Worm (Caenorhabditis elegans) whole organism, young adult: ENCODE data around the gene vha-14.

Experiments
- B0019.2 ChIP-seq: fragments of 200-800 bp; sonication (Bioruptor generic); conservative IDR thresholded peaks from 2 replicates; pipeline ENCODE4 v1.3.6; 2022; ENCODE audit warnings: missing genetic modification reagents, missing genetic modification characterization, missing compliant biosample characterization
- D2030.7 ChIP-seq: fragments of 200-800 bp; sonication (Bioruptor generic); IDR thresholded peaks from 2 replicates; pipeline ENCODE4 v1.3.6; 2022; ENCODE audit warnings: missing genetic modification reagents, missing genetic modification characterization, missing compliant biosample characterization
- F10E7.11 ChIP-seq: sonication (generic microtip); optimal IDR thresholded peaks from 2 replicates; lab custom pipeline; 2017; ENCODE audit warnings: mild to moderate bottlenecking, missing genetic modification characterization, moderate library complexity, missing compliant biosample characterization
- F23B12.7 ChIP-seq: sonication (generic microtip); optimal IDR thresholded peaks from 2 replicates; lab custom pipeline; 2017; ENCODE audit warnings: missing genetic modification characterization, mild to moderate bottlenecking, missing compliant biosample characterization, antibody characterized with exemption, moderate library complexity; ENCODE audit not compliant: insufficient read depth
- F37B4.10 ChIP-seq: fragments of 200-800 bp; sonication (Bioruptor generic); IDR thresholded peaks from 2 replicates; pipeline ENCODE4 v1.3.6; 2022; ENCODE audit warnings: missing genetic modification characterization, missing compliant biosample characterization
- F55B11.4 ChIP-seq: sonication (generic microtip); optimal IDR thresholded peaks from 2 replicates; lab custom pipeline; 2016; ENCODE audit warnings: missing compliant biosample characterization, missing genetic modification characterization, borderline replicate concordance; ENCODE audit not compliant: insufficient read depth
- F57A8.1 ChIP-seq: fragments of 200-800 bp; sonication (Bioruptor generic); optimal IDR thresholded peaks from 2 replicates; lab custom pipeline; 2018; ENCODE audit warnings: mild to moderate bottlenecking, missing genetic modification characterization, moderate library complexity, missing compliant biosample characterization
- F57C9.4 ChIP-seq: sonication (generic microtip); optimal IDR thresholded peaks from 2 replicates; lab custom pipeline; 2017; ENCODE audit warnings: mild to moderate bottlenecking, missing genetic modification characterization, missing compliant biosample characterization
- Y53G8AR.9 ChIP-seq: fragments of 200-800 bp; sonication (Bioruptor generic); conservative IDR thresholded peaks from 2 replicates; pipeline ENCODE4 v1.3.6; 2022; ENCODE audit warnings: missing genetic modification reagents, missing genetic modification characterization, missing compliant biosample characterization
- Y56A3A.18 ChIP-seq: fragments of 200-800 bp; sonication (Bioruptor generic); IDR thresholded peaks from 2 replicates; pipeline ENCODE4 v1.3.6; 2022; ENCODE audit warnings: missing genetic modification reagents, missing genetic modification characterization, missing compliant biosample characterization
- ZK185.1 ChIP-seq: sonication (generic microtip); optimal IDR thresholded peaks from 2 replicates; lab custom pipeline; 2016; ENCODE audit warnings: mild to moderate bottlenecking, missing genetic modification characterization, missing compliant biosample characterization; ENCODE audit not compliant: poor library complexity, severe bottlenecking
- atf-7 ChIP-seq: sonication (generic microtip); optimal IDR thresholded peaks from 2 replicates; lab custom pipeline; 2017; ENCODE audit warnings: mild to moderate bottlenecking, missing genetic modification characterization, missing compliant biosample characterization
- cebp-1 ChIP-seq, 2 experiments: fragments of 200-800 bp in 1 of 2; sonication (Bioruptor generic) in 1 of 2; sonication (generic microtip) in 1 of 2; IDR thresholded peaks in 1 of 2; optimal IDR thresholded peaks in 1 of 2; 2 replicates each; pipeline versions ENCODE4 v1.3.6 to Lab custom; 2017 to 2022; ENCODE audit warnings: missing compliant biosample characterization in 2 of 2, missing genetic modification characterization in 2 of 2, mild to moderate bottlenecking in 1 of 2, missing genetic modification reagents in 1 of 2, moderate library complexity in 1 of 2
- ceh-79 ChIP-seq: sonication (generic microtip); optimal IDR thresholded peaks from 2 replicates; lab custom pipeline; 2017; ENCODE audit warnings: mild to moderate bottlenecking, missing genetic modification characterization, missing compliant biosample characterization
- ceh-91 ChIP-seq: fragments of 200-800 bp; sonication (Bioruptor generic); IDR thresholded peaks from 2 replicates; pipeline ENCODE4 v1.3.6; 2022; ENCODE audit warnings: missing genetic modification reagents, missing genetic modification characterization, missing compliant biosample characterization
- chd-7 ChIP-seq: sonication (generic microtip); optimal IDR thresholded peaks from 2 replicates; lab custom pipeline; 2016; ENCODE audit warnings: mild to moderate bottlenecking, missing genetic modification characterization, moderate library complexity, missing compliant biosample characterization
- efl-1 ChIP-seq: fragments of 150-350 bp; optimal IDR thresholded peaks from 2 replicates; lab custom pipeline; 2014; ENCODE audit warnings: missing biosample characterization, missing genetic modification reagents, missing genetic modification characterization
- hlh-12 ChIP-seq: sonication (generic microtip); optimal IDR thresholded peaks from 2 replicates; lab custom pipeline; 2016; ENCODE audit warnings: missing genetic modification characterization, missing compliant biosample characterization
- hsf-1 ChIP-seq: fragments of 200-800 bp; sonication (Bioruptor generic); IDR thresholded peaks from 2 replicates; pipeline ENCODE4 v1.3.6; 2022; ENCODE audit warnings: missing genetic modification reagents, missing genetic modification characterization, missing compliant biosample characterization
- let-607 ChIP-seq, 2 experiments: fragments of 200-800 bp in 1 of 2; sonication (Bioruptor generic) in 1 of 2; sonication (generic microtip) in 1 of 2; optimal IDR thresholded peaks; 2 replicates each; lab custom pipeline; 2016 to 2018; ENCODE audit warnings: mild to moderate bottlenecking in 2 of 2, missing compliant biosample characterization in 2 of 2, missing genetic modification characterization in 2 of 2, moderate library complexity in 2 of 2, missing genotype in 1 of 2
- lin-54 ChIP-seq: fragments of 200-800 bp; sonication (Bioruptor generic); optimal IDR thresholded peaks from 2 replicates; lab custom pipeline; 2018; ENCODE audit warnings: mild to moderate bottlenecking, missing genetic modification characterization, missing compliant biosample characterization
- lsy-27 ChIP-seq: sonication (generic microtip); optimal IDR thresholded peaks from 2 replicates; lab custom pipeline; 2017; ENCODE audit warnings: missing genetic modification characterization, mild to moderate bottlenecking, missing compliant biosample characterization, antibody characterized with exemption, missing genotype, borderline replicate concordance; ENCODE audit not compliant: insufficient read depth
- madf-10 ChIP-seq: sonication (generic microtip); optimal IDR thresholded peaks from 2 replicates; lab custom pipeline; 2016; ENCODE audit warnings: mild to moderate bottlenecking, missing genetic modification characterization, missing compliant biosample characterization
- madf-8 ChIP-seq: fragments of 200-800 bp; sonication (Bioruptor generic); conservative IDR thresholded peaks from 2 replicates; pipeline ENCODE4 v1.3.6; 2022; ENCODE audit warnings: missing genetic modification reagents, missing genetic modification characterization, missing compliant biosample characterization
- mcd-1 ChIP-seq: fragments of 200-800 bp; sonication (Bioruptor generic); IDR thresholded peaks from 2 replicates; pipeline ENCODE4 v1.3.6; 2022; ENCODE audit warnings: missing genetic modification reagents, missing genetic modification characterization, missing compliant biosample characterization
- mes-4 ChIP-seq: sonication (generic microtip); optimal IDR thresholded peaks from 2 replicates; lab custom pipeline; 2016; ENCODE audit warnings: missing genotype, missing genetic modification characterization, missing compliant biosample characterization
- mxl-1 ChIP-seq: sonication (generic microtip); optimal IDR thresholded peaks from 2 replicates; lab custom pipeline; 2016; ENCODE audit warnings: missing genetic modification characterization, missing compliant biosample characterization
- nfya-1 ChIP-seq: sonication (generic microtip); optimal IDR thresholded peaks from 2 replicates; lab custom pipeline; 2017; ENCODE audit warnings: antibody characterized with exemption, missing compliant biosample characterization, missing genetic modification characterization, borderline replicate concordance; ENCODE audit not compliant: insufficient read depth
- nfya-2 ChIP-seq: fragments of 200-800 bp; sonication (Bioruptor generic); IDR thresholded peaks from 2 replicates; pipeline ENCODE4 v1.3.6; 2022; ENCODE audit warnings: missing genetic modification reagents, missing genetic modification characterization, missing compliant biosample characterization
- nfyb-1 ChIP-seq: fragments of 200-800 bp; sonication (Bioruptor generic); IDR thresholded peaks from 2 replicates; pipeline ENCODE4 v1.3.6; 2022; ENCODE audit warnings: missing genetic modification reagents, missing genetic modification characterization, missing compliant biosample characterization
- nhr-27 ChIP-seq: fragments of 200-800 bp; sonication (Bioruptor generic); optimal IDR thresholded peaks from 2 replicates; lab custom pipeline; 2018; ENCODE audit warnings: mild to moderate bottlenecking, missing genetic modification characterization, moderate library complexity, missing compliant biosample characterization
- pbrm-1 ChIP-seq: fragments of 200-800 bp; sonication (Bioruptor generic); IDR thresholded peaks from 2 replicates; pipeline ENCODE4 v1.3.6; 2022; ENCODE audit warnings: missing genetic modification reagents, missing genetic modification characterization, missing compliant biosample characterization
- rpc-1 ChIP-seq, 2 experiments: fragments of 150-350 bp in 1 of 2; sonication (generic microtip) in 1 of 2; optimal IDR thresholded peaks; 2 replicates each; lab custom pipeline; 2014 to 2018; ENCODE audit warnings: missing biosample characterization in 1 of 2, missing genetic modification characterization in 1 of 2, missing genetic modification reagents in 1 of 2, missing genotype in 1 of 2
- sdz-38 ChIP-seq: sonication (generic microtip); optimal IDR thresholded peaks from 2 replicates; lab custom pipeline; 2016; ENCODE audit warnings: missing genotype, missing genetic modification characterization, missing compliant biosample characterization
- snpc-1.1 ChIP-seq: sonication (generic microtip); optimal IDR thresholded peaks from 2 replicates; lab custom pipeline; 2017; ENCODE audit warnings: missing genetic modification characterization, mild to moderate bottlenecking, missing compliant biosample characterization, antibody characterized with exemption, moderate library complexity, missing genotype, missing genetic modification reagents; ENCODE audit not compliant: insufficient read depth
- snpc-1.3 ChIP-seq: sonication (generic microtip); optimal IDR thresholded peaks from 2 replicates; lab custom pipeline; 2017; ENCODE audit warnings: missing genetic modification characterization, mild to moderate bottlenecking, missing compliant biosample characterization, antibody characterized with exemption, moderate library complexity, missing genotype, missing genetic modification reagents; ENCODE audit not compliant: insufficient read depth
- snpc-3.4 ChIP-seq: sonication (generic microtip); optimal IDR thresholded peaks from 2 replicates; lab custom pipeline; 2017; ENCODE audit warnings: missing genetic modification characterization, mild to moderate bottlenecking, missing compliant biosample characterization, antibody characterized with exemption, moderate library complexity, missing genotype, missing genetic modification reagents
- tlf-1 ChIP-seq: fragments of 200-800 bp; sonication (Bioruptor generic); optimal IDR thresholded peaks from 2 replicates; lab custom pipeline; 2018; ENCODE audit warnings: mild to moderate bottlenecking, missing genetic modification characterization, missing compliant biosample characterization
- unc-130 ChIP-seq: sonication (generic microtip); optimal IDR thresholded peaks from 2 replicates; lab custom pipeline; 2016; ENCODE audit warnings: missing genetic modification reagents, missing genetic modification characterization, missing compliant biosample characterization
- ztf-22 ChIP-seq: fragments of 200-800 bp; sonication (Bioruptor generic); optimal IDR thresholded peaks from 2 replicates; lab custom pipeline; 2018; ENCODE audit warnings: mild to moderate bottlenecking, missing genetic modification characterization, moderate library complexity, missing compliant biosample characterization
- ztf-25 ChIP-seq: fragments of 200-800 bp; sonication (Bioruptor generic); IDR thresholded peaks from 2 replicates; pipeline ENCODE4 v1.3.6; 2022; ENCODE audit warnings: missing genetic modification reagents, missing genetic modification characterization, missing compliant biosample characterization
- ztf-26 ChIP-seq: sonication (generic microtip); optimal IDR thresholded peaks from 2 replicates; lab custom pipeline; 2017; ENCODE audit warnings: missing genetic modification characterization, missing compliant biosample characterization
- ztf-28 ChIP-seq: fragments of 200-800 bp; sonication (Bioruptor generic); IDR thresholded peaks from 2 replicates; pipeline ENCODE4 v1.3.6; 2022; ENCODE audit warnings: missing genetic modification reagents, missing genetic modification characterization, missing compliant biosample characterization
- ztf-3 ChIP-seq: fragments of 200-800 bp; sonication (Bioruptor generic); optimal IDR thresholded peaks from 2 replicates; lab custom pipeline; 2018; ENCODE audit warnings: mild to moderate bottlenecking, missing genetic modification characterization, missing compliant biosample characterization

Gene vha-14

DNA sequence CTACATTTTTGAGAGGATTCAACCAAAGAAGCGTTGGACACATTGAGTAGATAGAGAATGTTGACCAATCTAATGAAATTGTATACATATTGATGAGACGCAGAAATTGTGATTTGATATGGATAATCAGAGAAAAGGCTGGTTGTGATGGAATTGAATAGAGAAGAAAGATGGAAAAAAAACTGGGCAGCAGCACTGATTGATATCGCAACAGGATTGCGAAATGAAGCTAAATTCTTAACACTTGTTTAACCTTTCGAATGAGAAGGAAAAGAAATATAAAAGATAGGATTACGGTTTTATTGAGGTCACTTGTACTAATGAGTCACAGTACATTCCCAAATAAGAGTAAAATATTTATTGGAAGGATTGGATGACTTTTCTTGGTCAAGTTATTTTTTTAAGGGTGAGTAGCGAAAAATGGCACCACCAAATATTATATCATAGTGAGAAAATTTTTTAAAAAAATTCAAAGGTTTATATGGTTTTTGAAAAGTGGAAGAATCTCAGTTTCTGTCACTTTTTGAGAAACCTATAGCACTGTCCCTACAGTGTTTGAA lies 5.7 kb upstream of the vha-14 start:
- TF ChIP-seq cebp-1 (GFP tag; IDR thresholded peaks at IDR 0.05; lab: Robert Waterston, UW) (peak; percentile 49; the same call in 1 of the 2 replicates), cebp-1 (tag; optimal IDR thresholded peaks at IDR 0.05; lab: Kevin White, UChicago) (peak; percentile 88), let-607 (tag; optimal IDR thresholded peaks at IDR 0.05; lab: Kevin White, UChicago) (no peak)
- TF ChIP-seq, all 124 proteins: peak for 1

ce11 chrIII:9504347-9504746 lies 3.6 kb upstream of the vha-14 start:
- no peak for TF ChIP-seq nhr-27 (tag; lab: Kevin White, UChicago)
- TF ChIP-seq mes-4: no peak
- peak; percentile 45 for TF ChIP-seq mcd-1
- TF ChIP-seq efl-1 (GFP tag; lab: Kevin White, UChicago): peak; percentile 82
- no peak for TF ChIP-seq chd-7
- TF ChIP-seq hsf-1 (GFP tag; lab: Robert Waterston, UW): peak; percentile 91
- no peak for TF ChIP-seq F37B4.10 (GFP tag; lab: Robert Waterston, UW)
- TF ChIP-seq D2030.7 (GFP tag; lab: Robert Waterston, UW): peak; percentile 89
- TF ChIP-seq ztf-22 (GFP tag; lab: Kevin White, UChicago): no peak
- no peak for TF ChIP-seq F57C9.4 (tag; lab: Kevin White, UChicago)
- no peak for TF ChIP-seq mxl-1
- TF ChIP-seq snpc-1.1 (tag; lab: Kevin White, UChicago): no peak
- no peak for TF ChIP-seq hlh-12
- TF ChIP-seq ZK185.1 (tag; lab: Kevin White, UChicago): no peak
- TF ChIP-seq ztf-28 (GFP tag; lab: Robert Waterston, UW): no peak
- no peak for TF ChIP-seq ztf-3 (GFP tag; lab: Kevin White, UChicago)
- TF ChIP-seq madf-10 (tag; lab: Kevin White, UChicago): no peak
- TF ChIP-seq tlf-1: no peak
- no peak for TF ChIP-seq rpc-1 (optimal IDR thresholded peaks at IDR 0.05; lab: Kevin White, UChicago)
- TF ChIP-seq rpc-1 (tag; optimal IDR thresholded peaks at IDR 0.05; lab: Kevin White, UChicago): no peak
- no peak for TF ChIP-seq ztf-26 (tag; lab: Kevin White, UChicago)
- TF ChIP-seq snpc-3.4 (tag; lab: Kevin White, UChicago): peak; percentile 35
- TF ChIP-seq madf-8 (GFP tag; lab: Robert Waterston, UW): peak; percentile 92
- TF ChIP-seq F10E7.11 (tag; lab: Kevin White, UChicago): no peak
- peak; percentile 91 for TF ChIP-seq ceh-91 (GFP tag; lab: Robert Waterston, UW)
- no peak for TF ChIP-seq F55B11.4 (tag; lab: Kevin White, UChicago)
- TF ChIP-seq lin-54 (GFP tag; lab: Kevin White, UChicago): peak; percentile 25
- TF ChIP-seq B0019.2: 0 out of 2 replicates have a peak, but pooled peaks have one; percentile 46
- peak; percentile 24 for TF ChIP-seq unc-130 (GFP tag; lab: Kevin White, UChicago)
- TF ChIP-seq sdz-38 (tag; lab: Kevin White, UChicago): no peak
- TF ChIP-seq nfya-2 (GFP tag; lab: Robert Waterston, UW): no peak
- no peak for TF ChIP-seq lsy-27
- no peak for TF ChIP-seq snpc-1.3 (tag; lab: Kevin White, UChicago)
- no peak for TF ChIP-seq nfya-1 (tag; lab: Kevin White, UChicago)
- no peak for TF ChIP-seq Y56A3A.18 (GFP tag; lab: Robert Waterston, UW)
- no peak for TF ChIP-seq ztf-25
- TF ChIP-seq F57A8.1 (GFP tag; lab: Kevin White, UChicago): no peak
- no peak; the same call in 1 of the 2 replicates for TF ChIP-seq Y53G8AR.9
- no peak for TF ChIP-seq atf-7
- peak; percentile 62; the same call in 1 of the 2 replicates for TF ChIP-seq pbrm-1 (GFP tag; lab: Robert Waterston, UW)
- TF ChIP-seq F23B12.7 (tag; lab: Kevin White, UChicago): no peak
- no peak for TF ChIP-seq ceh-79 (tag; lab: Kevin White, UChicago)
- TF ChIP-seq nfyb-1 (GFP tag; lab: Robert Waterston, UW): 0 out of 2 replicates have a peak, but pooled peaks have one; percentile 55
